Fruit fly (Drosophila melanogaster): ENCODE measurements around the gene Sgs8.

Sgs8 gene

dm6 chr3L:11534391-11535246, 25.4 kb upstream of the Sgs8 start (continued):
- TF ChIP-seq CG8290 (GFP tag; optimal IDR thresholded peaks at IDR 0.05) (no peak), CG8290 (tag; optimal IDR thresholded peaks at IDR 0.05) (no peak), kni (GFP tag; optimal IDR thresholded peaks at IDR 0.05) (no peak), bsh (GFP tag; optimal IDR thresholded peaks at IDR 0.05) (no peak), CG4617 (GFP tag; optimal IDR thresholded peaks at IDR 0.05; ENCODE audit: borderline replicate concordance) (no peak), Hr51 (GFP tag; optimal IDR thresholded peaks at IDR 0.05) (peak in 1 of 2 experiments; percentile 63), Tbp (GFP tag; optimal IDR thresholded peaks at IDR 0.05) (no peak), Nf-YA (GFP tag; IDR thresholded peaks at IDR 0.05) (no peak), CG6654 (GFP tag; optimal IDR thresholded peaks at IDR 0.05) (no peak), Pdp1 (GFP tag; optimal IDR thresholded peaks at IDR 0.05) (peak in 1 of 2 experiments; percentile 62), sc (optimal IDR thresholded peaks at IDR 0.05) (no peak), sc (GFP tag; optimal IDR thresholded peaks at IDR 0.05) (no peak), CG13123 (GFP tag; optimal IDR thresholded peaks at IDR 0.05) (no peak), CG9797 (GFP tag; optimal IDR thresholded peaks at IDR 0.05) (no peak), zen (tag; optimal IDR thresholded peaks at IDR 0.05) (no peak), lab (GFP tag; optimal IDR thresholded peaks at IDR 0.05) (no peak), CG11723 (GFP tag; optimal IDR thresholded peaks at IDR 0.05) (no peak), hth (optimal IDR thresholded peaks at IDR 0.05) (no peak), B-H1 (GFP tag; IDR thresholded peaks at IDR 0.05) (no peak; the same call in 2 of the 3 replicates), CG12104 (GFP tag; optimal IDR thresholded peaks at IDR 0.05) (no peak), CG30020 (tag; optimal IDR thresholded peaks at IDR 0.05) (no peak), sqz (GFP tag; optimal IDR thresholded peaks at IDR 0.05) (no peak), Sox102F (GFP tag; optimal IDR thresholded peaks at IDR 0.05) (peak; percentile 55), CG7786 (GFP tag; optimal IDR thresholded peaks at IDR 0.05) (no peak), CG18599 (GFP tag; optimal IDR thresholded peaks at IDR 0.05) (no peak), CG10462 (GFP tag; optimal IDR thresholded peaks at IDR 0.05) (no peak), CG15073 (GFP tag; optimal IDR thresholded peaks at IDR 0.05) (no peak), cg (GFP tag; optimal IDR thresholded peaks at IDR 0.05) (peak; percentile 63), CG15011 (GFP tag; optimal IDR thresholded peaks at IDR 0.05) (no peak), vnd (GFP tag; IDR thresholded peaks at IDR 0.05; ENCODE audit: partially characterized antibody) (no peak), Atf6 (GFP tag; IDR thresholded peaks at IDR 0.05) (no peak), CG3995 (GFP tag; optimal IDR thresholded peaks at IDR 0.05) (no peak), CG32772 (GFP tag; IDR thresholded peaks at IDR 0.05) (no peak), p53 (GFP tag; optimal IDR thresholded peaks at IDR 0.05) (no peak), Six4 (GFP tag; optimal IDR thresholded peaks at IDR 0.05) (no peak), pzg (GFP tag; optimal IDR thresholded peaks at IDR 0.05) (no peak), Oaz (GFP tag; IDR thresholded peaks at IDR 0.05) (0 out of 2 replicates have a peak, but pooled peaks have one; percentile 23), ranshi (GFP tag; IDR thresholded peaks at IDR 0.05) (peak; percentile 32; the same call in 1 of the 2 replicates), gro (GFP tag; optimal IDR thresholded peaks at IDR 0.05) (no peak), Mrtf (GFP tag; IDR thresholded peaks at IDR 0.05) (no peak), Stat92E (GFP tag; optimal IDR thresholded peaks at IDR 0.05) (no peak), run (tag; optimal IDR thresholded peaks at IDR 0.05) (no peak), PHDP (tag; optimal IDR thresholded peaks at IDR 0.05) (peak; percentile 49), CG14667 (GFP tag; IDR thresholded peaks at IDR 0.05) (no peak), CG6272 (GFP tag; IDR thresholded peaks at IDR 0.05) (no peak), gce (GFP tag; IDR thresholded peaks at IDR 0.05) (no peak), CG13424 (tag; optimal IDR thresholded peaks at IDR 0.05) (peak; percentile 27), CG9215 (GFP tag; IDR thresholded peaks at IDR 0.05) (no peak), Dref (GFP tag; IDR thresholded peaks at IDR 0.05) (no peak), Rx (GFP tag; IDR thresholded peaks at IDR 0.05) (no peak)
